Worm (Caenorhabditis elegans) whole organism, young adult: Measurements from ENCODE around the gene Y48A5A.1.

Experiments used
- athp-1 ChIP-seq: sonication (generic microtip); optimal IDR thresholded peaks from 2 replicates; lab custom pipeline; 2017; ENCODE audit warnings: mild to moderate bottlenecking, missing genetic modification characterization, missing compliant biosample characterization
- chd-7 ChIP-seq: sonication (generic microtip); optimal IDR thresholded peaks from 2 replicates; lab custom pipeline; 2016; ENCODE audit warnings: mild to moderate bottlenecking, missing genetic modification characterization, moderate library complexity, missing compliant biosample characterization
- ekl-4 ChIP-seq: fragments of 200-800 bp; sonication (Bioruptor generic); IDR thresholded peaks from 2 replicates; pipeline ENCODE4 v1.3.6; 2022; ENCODE audit warnings: missing genetic modification reagents, missing genetic modification characterization, missing compliant biosample characterization
- lir-1 ChIP-seq: fragments of 200-800 bp; sonication (Bioruptor generic); conservative IDR thresholded peaks from 2 replicates; pipeline ENCODE4 v1.3.6; 2022; ENCODE audit warnings: missing genetic modification reagents, missing genetic modification characterization, missing compliant biosample characterization
- sdz-38 ChIP-seq: sonication (generic microtip); optimal IDR thresholded peaks from 2 replicates; lab custom pipeline; 2016; ENCODE audit warnings: missing genotype, missing genetic modification characterization, missing compliant biosample characterization
- unc-62 ChIP-seq: fragments of 150-350 bp; optimal IDR thresholded peaks from 2 replicates; lab custom pipeline; 2014; ENCODE audit warnings: missing biosample characterization, missing genetic modification reagents, missing genetic modification characterization
- ztf-22 ChIP-seq: fragments of 200-800 bp; sonication (Bioruptor generic); optimal IDR thresholded peaks from 2 replicates; lab custom pipeline; 2018; ENCODE audit warnings: mild to moderate bottlenecking, missing genetic modification characterization, moderate library complexity, missing compliant biosample characterization

DNA sequence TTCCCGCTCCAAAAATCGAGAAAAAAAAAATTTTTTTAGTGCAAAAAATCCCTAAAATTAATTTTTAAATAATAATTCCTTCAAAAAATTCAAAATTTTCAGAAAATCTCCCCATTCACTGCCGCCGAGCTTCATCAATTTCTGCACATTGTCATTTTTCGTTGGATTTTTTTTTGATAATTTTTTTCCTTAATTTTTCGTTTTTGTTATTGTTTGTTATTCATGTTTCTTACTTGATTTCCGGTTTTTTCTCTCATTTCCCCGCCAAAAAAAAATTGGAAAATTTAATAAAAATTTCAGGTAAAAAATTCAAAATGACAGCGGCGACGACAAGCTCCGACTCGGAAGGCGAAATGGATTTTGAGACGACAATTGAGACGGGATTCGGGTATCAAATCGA lies 8.9 kb upstream of the Y48A5A.1 start, which contains the start of gene F52C12.6:
- TF ChIP-seq chd-7 (tag; lab: Kevin White, UChicago): no peak
- TF ChIP-seq athp-1: no peak
- no peak for TF ChIP-seq ztf-22
- no peak for TF ChIP-seq unc-62 (GFP tag; lab: Kevin White, UChicago)
- TF ChIP-seq lir-1 (GFP tag; lab: Robert Waterston, UW): no peak
- TF ChIP-seq sdz-38 (tag; lab: Kevin White, UChicago): no peak
- TF ChIP-seq ekl-4 (GFP tag; lab: Robert Waterston, UW): no peak
